Worm (Caenorhabditis elegans) whole organism, L3 larva: ENCODE data around the gene swt-3.

Source experiments
- aly-2 ChIP-seq: fragments of 150-350 bp; optimal IDR thresholded peaks from 2 replicates; lab custom pipeline; 2014; ENCODE audit warnings: missing biosample characterization, missing genetic modification characterization
- egl-27 ChIP-seq: sonication (generic microtip); optimal IDR thresholded peaks from 4 replicates; lab custom pipeline; 2017; ENCODE audit warnings: missing biosample characterization, missing genetic modification reagents, missing genetic modification characterization
- jun-1 ChIP-seq: fragments of 150-350 bp; optimal IDR thresholded peaks from 2 replicates; lab custom pipeline; 2014; ENCODE audit warnings: missing biosample characterization, missing genetic modification reagents, missing genetic modification characterization
- lin-39 ChIP-seq: fragments of 150-350 bp; optimal IDR thresholded peaks from 2 replicates; lab custom pipeline; 2018; ENCODE audit warnings: missing biosample characterization, missing genetic modification reagents, missing genetic modification characterization
- nhr-25 ChIP-seq: sonication (generic microtip); optimal IDR thresholded peaks from 2 replicates; lab custom pipeline; 2017; ENCODE audit warnings: missing biosample characterization, missing genetic modification characterization
- pqm-1 ChIP-seq: fragments of 150-350 bp; optimal IDR thresholded peaks from 2 replicates; lab custom pipeline; 2017; ENCODE audit warnings: missing biosample characterization, missing genetic modification characterization, inconsistent platforms

ce11 chrIV:10821672-10822304 is 41.3 kb upstream of the swt-3 start:
- TF ChIP-seq jun-1 (tag; lab: Kevin White, UChicago): peak; percentile 94
- peak; percentile 74 for TF ChIP-seq pqm-1 (tag; lab: Kevin White, UChicago)
- TF ChIP-seq lin-39 (tag; lab: Kevin White, UChicago): peak; percentile 80
- TF ChIP-seq nhr-25 (tag; lab: Kevin White, UChicago): peak; percentile 93
- TF ChIP-seq egl-27 (tag; lab: Kevin White, UChicago): peak; percentile 74
- no peak for TF ChIP-seq aly-2
